Fruit fly (Drosophila melanogaster): ENCODE measurements around the gene CG3699.

DNA sequence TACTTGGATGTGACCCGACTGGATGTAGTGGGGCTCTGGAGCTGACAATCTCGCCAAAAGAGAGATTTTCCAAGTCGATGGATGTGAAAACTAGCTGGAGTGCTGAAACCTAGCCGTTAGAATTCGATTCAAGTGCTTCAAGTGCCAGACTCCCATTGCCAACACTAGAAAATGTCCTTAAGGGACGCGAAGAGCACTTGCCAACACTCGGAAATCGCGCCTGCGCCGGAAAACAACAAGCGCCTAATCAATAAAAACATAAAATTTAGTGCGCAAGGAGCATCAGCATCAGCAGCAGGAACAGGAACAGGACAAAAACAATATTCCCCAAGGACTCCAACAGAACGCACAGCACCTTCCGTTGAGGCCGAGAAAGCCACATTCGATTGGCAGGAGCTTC lies 14.4 kb downstream of the CG3699 start:
- TF ChIP-seq CG8478 (optimal IDR thresholded peaks at IDR 0.05) (no peak), usp (GFP tag; optimal IDR thresholded peaks at IDR 0.05) (no peak), EcR (GFP tag; optimal IDR thresholded peaks at IDR 0.05) (no peak), psq (optimal IDR thresholded peaks at IDR 0.05) (no peak), Dll (optimal IDR thresholded peaks at IDR 0.05) (no peak), pan (optimal IDR thresholded peaks at IDR 0.05) (no peak)

Data from whole organism.